Worm (Caenorhabditis elegans) whole organism, L1 larva: ENCODE results near the gene C46F11.4.
A peak's percentile ranks its signal among the peaks of the same experiment; 100 is the strongest.

ENCODE experiments used
- F16B12.6 ChIP-seq: fragments of 150-350 bp; optimal IDR thresholded peaks from 2 replicates; lab custom pipeline; 2014; ENCODE audit warnings: missing biosample characterization, missing genetic modification characterization
- aly-2 ChIP-seq: fragments of 150-350 bp; optimal IDR thresholded peaks from 2 replicates; lab custom pipeline; 2014; ENCODE audit warnings: missing biosample characterization, missing genetic modification characterization
- blmp-1 ChIP-seq: fragments of 150-350 bp; optimal IDR thresholded peaks from 2 replicates; lab custom pipeline; 2014; ENCODE audit warnings: missing biosample characterization, missing genetic modification characterization
- ceh-63 ChIP-seq: fragments of 200-800 bp; sonication (Bioruptor generic); optimal IDR thresholded peaks from 2 replicates; lab custom pipeline; 2018; ENCODE audit warnings: mild to moderate bottlenecking, missing genetic modification characterization, missing compliant biosample characterization
- ceh-82 ChIP-seq, 3 experiments: fragments of 150-350 bp in 1 of 3; sonication (generic microtip) in 2 of 3; optimal IDR thresholded peaks; 2 replicates each; lab custom pipeline; 2014 to 2017; ENCODE audit warnings: missing biosample characterization in 3 of 3, missing genetic modification characterization in 3 of 3
- ceh-88 ChIP-seq: fragments of 200-800 bp; sonication (Bioruptor generic); IDR thresholded peaks from 2 replicates; pipeline ENCODE4 v1.3.6; 2022; ENCODE audit warnings: missing genetic modification characterization, missing compliant biosample characterization
- ceh-90 ChIP-seq: sonication (generic microtip); optimal IDR thresholded peaks from 2 replicates; lab custom pipeline; 2016; ENCODE audit warnings: missing genetic modification characterization, missing compliant biosample characterization
- ces-1 ChIP-seq: fragments of 150-350 bp; optimal IDR thresholded peaks from 2 replicates; lab custom pipeline; 2014; ENCODE audit warnings: missing biosample characterization, missing genetic modification reagents, missing genetic modification characterization
- dpl-1 ChIP-seq, 3 experiments: fragments of 150-350 bp in 2 of 3; sonication (generic microtip) in 1 of 3; optimal IDR thresholded peaks; 2 replicates each; lab custom pipeline; 2014 to 2017; ENCODE audit warnings: missing biosample characterization in 3 of 3, missing genetic modification characterization in 3 of 3, missing genetic modification reagents in 3 of 3
- efl-1 ChIP-seq, 4 experiments: fragments of 150-350 bp; optimal IDR thresholded peaks in 3 of 4; peaks in 1 of 4; 1 replicate in 1 of 4; 2 replicates in 3 of 4; lab custom pipeline; 2014; ENCODE audit warnings: missing biosample characterization in 2 of 4, missing genetic modification characterization in 2 of 4, missing genetic modification reagents in 2 of 4
- efl-3 ChIP-seq: fragments of 200-800 bp; sonication (Bioruptor generic); optimal IDR thresholded peaks from 2 replicates; lab custom pipeline; 2018; ENCODE audit warnings: mild to moderate bottlenecking, missing genetic modification characterization, missing compliant biosample characterization
- egl-13 ChIP-seq: sonication (generic microtip); optimal IDR thresholded peaks from 2 replicates; lab custom pipeline; 2016; ENCODE audit warnings: missing genotype, missing genetic modification reagents, missing genetic modification characterization, missing compliant biosample characterization
- elt-2 ChIP-seq: sonication (generic microtip); optimal IDR thresholded peaks from 2 replicates; lab custom pipeline; 2016; ENCODE audit warnings: missing genetic modification characterization, mild to moderate bottlenecking, inconsistent platforms, missing compliant biosample characterization, missing genetic modification reagents
- elt-3 ChIP-seq, 6 experiments: fragments of 150-350 bp in 1 of 6; sonication (generic microtip); optimal IDR thresholded peaks; 2 replicates each; lab custom pipeline; 2017 to 2018; ENCODE audit warnings: missing biosample characterization in 6 of 6, missing genetic modification characterization in 6 of 6, inconsistent platforms in 1 of 6
- grh-1 ChIP-seq: fragments of 200-800 bp; sonication (Bioruptor generic); IDR thresholded peaks from 2 replicates; pipeline ENCODE4 v1.3.6; 2022; ENCODE audit warnings: missing genetic modification reagents, missing genetic modification characterization, missing compliant biosample characterization
- irx-1 ChIP-seq: sonication (generic microtip); optimal IDR thresholded peaks from 2 replicates; lab custom pipeline; 2016; ENCODE audit warnings: missing genetic modification characterization, missing compliant biosample characterization
- isw-1 ChIP-seq: fragments of 200-800 bp; sonication (Bioruptor generic); IDR thresholded peaks from 2 replicates; pipeline ENCODE4 v1.3.6; 2022; ENCODE audit warnings: missing genetic modification characterization, missing compliant biosample characterization
- lin-14 ChIP-seq: fragments of 200-800 bp; sonication (Bioruptor generic); optimal IDR thresholded peaks from 2 replicates; lab custom pipeline; 2018; ENCODE audit warnings: mild to moderate bottlenecking, missing genetic modification characterization, moderate library complexity, missing compliant biosample characterization
- lin-15B ChIP-seq: fragments of 150-350 bp; sonication (generic microtip); optimal IDR thresholded peaks from 3 replicates; lab custom pipeline; 2014; ENCODE audit warnings: missing biosample characterization, missing genetic modification characterization
- lin-35 ChIP-seq, 2 experiments: fragments of 150-350 bp; optimal IDR thresholded peaks; 2 replicates each; lab custom pipeline; 2014; ENCODE audit warnings: missing biosample characterization in 2 of 2, missing genetic modification characterization in 2 of 2, missing genetic modification reagents in 2 of 2
- lin-39 ChIP-seq: fragments of 150-350 bp; optimal IDR thresholded peaks from 2 replicates; lab custom pipeline; 2014; ENCODE audit warnings: missing biosample characterization, missing genetic modification reagents, missing genetic modification characterization
- lsy-2 ChIP-seq, 2 experiments: fragments of 150-350 bp; optimal IDR thresholded peaks; 2 replicates each; lab custom pipeline; 2014; ENCODE audit warnings: missing biosample characterization in 2 of 2, missing genetic modification characterization in 2 of 2
- mab-9 ChIP-seq: fragments of 200-800 bp; sonication (Bioruptor generic); IDR thresholded peaks from 2 replicates; pipeline ENCODE4 v1.3.6; 2022; ENCODE audit warnings: missing genetic modification reagents, missing genetic modification characterization, missing compliant biosample characterization
- nhr-11 ChIP-seq: fragments of 150-350 bp; optimal IDR thresholded peaks from 2 replicates; lab custom pipeline; 2014; ENCODE audit warnings: missing biosample characterization, missing genetic modification characterization
- nhr-19 ChIP-seq: fragments of 200-800 bp; sonication (Bioruptor generic); conservative IDR thresholded peaks from 2 replicates; pipeline ENCODE4 v1.3.6; 2022; ENCODE audit warnings: missing genetic modification characterization, missing compliant biosample characterization
- nhr-20 ChIP-seq: sonication (generic microtip); optimal IDR thresholded peaks from 2 replicates; lab custom pipeline; 2016; ENCODE audit warnings: mild to moderate bottlenecking, missing genetic modification characterization, missing compliant biosample characterization
- nhr-47 ChIP-seq: sonication (generic microtip); optimal IDR thresholded peaks from 2 replicates; lab custom pipeline; 2016; ENCODE audit warnings: mild to moderate bottlenecking, missing genetic modification characterization, moderate library complexity, missing compliant biosample characterization
- nhr-71 ChIP-seq: sonication (generic microtip); optimal IDR thresholded peaks from 2 replicates; lab custom pipeline; 2016; ENCODE audit warnings: mild to moderate bottlenecking, missing genetic modification characterization, moderate library complexity, missing compliant biosample characterization
- nhr-85 ChIP-seq: sonication (generic microtip); peaks from one replicate; lab custom pipeline; 2016; ENCODE audit warnings: missing genetic modification characterization, inconsistent platforms, missing compliant biosample characterization
- nhr-90 ChIP-seq: sonication (generic microtip); optimal IDR thresholded peaks from 2 replicates; lab custom pipeline; 2016; ENCODE audit warnings: mild to moderate bottlenecking, missing genetic modification characterization, missing compliant biosample characterization; ENCODE audit not compliant: poor library complexity
- pag-3 ChIP-seq: sonication (generic microtip); optimal IDR thresholded peaks from 2 replicates; lab custom pipeline; 2017; ENCODE audit warnings: missing genetic modification characterization, mild to moderate bottlenecking, missing compliant biosample characterization, antibody characterized with exemption, borderline replicate concordance; ENCODE audit not compliant: insufficient read depth
- skn-1 ChIP-seq: fragments of 150-350 bp; optimal IDR thresholded peaks from 2 replicates; lab custom pipeline; 2014; ENCODE audit warnings: missing biosample characterization, missing genetic modification characterization
- snpc-4 ChIP-seq: fragments of 150-350 bp; optimal IDR thresholded peaks from 2 replicates; lab custom pipeline; 2014; ENCODE audit warnings: missing biosample characterization, missing genetic modification characterization
- snu-23 ChIP-seq: sonication (generic microtip); optimal IDR thresholded peaks from 2 replicates; lab custom pipeline; 2016; ENCODE audit warnings: missing genetic modification characterization, missing compliant biosample characterization
- sox-4 ChIP-seq: sonication (generic microtip); optimal IDR thresholded peaks from 2 replicates; lab custom pipeline; 2016; ENCODE audit warnings: missing genetic modification characterization, missing compliant biosample characterization
- sup-37 ChIP-seq: fragments of 200-800 bp; sonication (Bioruptor generic); optimal IDR thresholded peaks from 2 replicates; lab custom pipeline; 2018; ENCODE audit warnings: mild to moderate bottlenecking, missing genetic modification characterization, missing compliant biosample characterization
- swsn-7 ChIP-seq: sonication (generic microtip); optimal IDR thresholded peaks from 2 replicates; lab custom pipeline; 2016; ENCODE audit warnings: missing genetic modification characterization, missing compliant biosample characterization
- tbx-2 ChIP-seq: sonication (generic microtip); optimal IDR thresholded peaks from 2 replicates; lab custom pipeline; 2016; ENCODE audit warnings: missing genetic modification characterization, missing compliant biosample characterization
- unc-30 ChIP-seq: sonication (generic microtip); optimal IDR thresholded peaks from 2 replicates; lab custom pipeline; 2017; ENCODE audit warnings: missing biosample characterization, missing genetic modification characterization
- unc-86 ChIP-seq: sonication (generic microtip); optimal IDR thresholded peaks from 2 replicates; lab custom pipeline; 2016; ENCODE audit warnings: missing genetic modification characterization, missing compliant biosample characterization
- xbp-1 ChIP-seq: sonication (generic microtip); optimal IDR thresholded peaks from 2 replicates; lab custom pipeline; 2016; ENCODE audit warnings: missing genetic modification characterization, missing compliant biosample characterization
- zag-1 ChIP-seq: fragments of 150-350 bp; optimal IDR thresholded peaks from 2 replicates; lab custom pipeline; 2014; ENCODE audit warnings: missing biosample characterization, missing genetic modification characterization
- ztf-4 ChIP-seq: fragments of 150-350 bp; optimal IDR thresholded peaks from 2 replicates; lab custom pipeline; 2014; ENCODE audit warnings: missing biosample characterization, missing genetic modification characterization

C46F11.4 gene

ce11 chrIII:3709030-3709429 lies 44.9 kb upstream of the C46F11.4 start, which contains the start of gene alkb-8:
Gene alkb-8 (plus strand): TSS chrIII:3709330.
- TF ChIP-seq aly-2 (tag; lab: Kevin White, UChicago): no peak
- no peak for TF ChIP-seq mab-9 (GFP tag; lab: Robert Waterston, UW)
- no peak for TF ChIP-seq elt-3 (tag; optimal IDR thresholded peaks at IDR 0.05; lab: Kevin White, UChicago)
- TF ChIP-seq lsy-2 (tag; optimal IDR thresholded peaks at IDR 0.05; lab: Kevin White, UChicago): no peak
- no peak for TF ChIP-seq ceh-90 (tag; lab: Kevin White, UChicago)
- no peak for TF ChIP-seq tbx-2 (tag; lab: Kevin White, UChicago)
- no peak for TF ChIP-seq nhr-19 (GFP tag; lab: Robert Waterston, UW)
- TF ChIP-seq pag-3: no peak
- no peak for TF ChIP-seq unc-86 (tag; lab: Kevin White, UChicago)
- TF ChIP-seq nhr-47 (tag; lab: Kevin White, UChicago): no peak
- TF ChIP-seq lin-39 (tag; lab: Kevin White, UChicago): no peak
- no peak for TF ChIP-seq nhr-20 (tag; lab: Kevin White, UChicago)
- TF ChIP-seq ceh-82 (tag; optimal IDR thresholded peaks at IDR 0.05; lab: Kevin White, UChicago): no peak
- TF ChIP-seq nhr-11 (tag; lab: Kevin White, UChicago): no peak
- TF ChIP-seq nhr-71 (tag; lab: Kevin White, UChicago): no peak
- TF ChIP-seq blmp-1 (tag; lab: Kevin White, UChicago): no peak

- TF ChIP-seq ces-1 (GFP tag; lab: Kevin White, UChicago) (no peak), ceh-82 (tag; optimal IDR thresholded peaks at IDR 0.05; lab: Kevin White, UChicago) (no peak), dpl-1 (GFP tag; optimal IDR thresholded peaks at IDR 0.05; lab: Kevin White, UChicago) (no peak), zag-1 (tag; lab: Kevin White, UChicago) (no peak), mab-9 (GFP tag; lab: Robert Waterston, UW) (no peak), ztf-4 (tag; lab: Kevin White, UChicago) (no peak), ceh-88 (GFP tag; lab: Robert Waterston, UW) (no peak), snpc-4 (tag; lab: Kevin White, UChicago) (no peak), xbp-1 (tag; lab: Kevin White, UChicago) (no peak), egl-13 (no peak), ceh-63 (GFP tag; lab: Kevin White, UChicago) (no peak)
These were observed 42.5 kb upstream of the C46F11.4 start, which contains the start of gene dph-1 for ce11 chrIII:3706586-3706985. Gene dph-1 (plus strand): TSS chrIII:3706886.

ce11 chrIII:3704967-3705366 lies 40.9 kb upstream of the C46F11.4 start, which contains the start of gene wdr-5.1:
Gene wdr-5.1 (plus strand): TSS chrIII:3705285.
- no peak for TF ChIP-seq sup-37 (GFP tag; lab: Kevin White, UChicago)
- peak; percentile 48 for TF ChIP-seq xbp-1 (tag; lab: Kevin White, UChicago)
- no peak for TF ChIP-seq elt-2
- TF ChIP-seq nhr-47 (tag; lab: Kevin White, UChicago): peak; percentile 22
- TF ChIP-seq dpl-1 (GFP tag; optimal IDR thresholded peaks at IDR 0.05; lab: Kevin White, UChicago): peak in 2 of 3 experiments; percentile 37 to 60
- TF ChIP-seq lin-35 (GFP tag; optimal IDR thresholded peaks at IDR 0.05; lab: Kevin White, UChicago): peak; percentile 21 to 47
- peak; percentile 26 for TF ChIP-seq nhr-85 (tag; lab: Kevin White, UChicago)
- TF ChIP-seq snu-23: peak; percentile 46
- TF ChIP-seq nhr-71 (tag; lab: Kevin White, UChicago): peak; percentile 54
- TF ChIP-seq lin-14: no peak
- TF ChIP-seq ceh-82 (tag; optimal IDR thresholded peaks at IDR 0.05; lab: Kevin White, UChicago): peak in 1 of 3 experiments; percentile 22
- TF ChIP-seq lsy-2 (tag; optimal IDR thresholded peaks at IDR 0.05; lab: Kevin White, UChicago): peak; percentile 31 to 62
- TF ChIP-seq ceh-90 (tag; lab: Kevin White, UChicago): no peak
- no peak for TF ChIP-seq ceh-88 (GFP tag; lab: Robert Waterston, UW)
- peak; percentile 34 to 53 for TF ChIP-seq efl-1 (optimal IDR thresholded peaks at IDR 0.05; lab: Kevin White, UChicago)
- TF ChIP-seq efl-1 (GFP tag; optimal IDR thresholded peaks at IDR 0.05 in 1 of 2; lab: Kevin White, UChicago): peak in 1 of 2 experiments; percentile 48
- peak; percentile 88 for TF ChIP-seq F16B12.6 (tag; lab: Kevin White, UChicago)
- no peak for TF ChIP-seq pag-3

ce11 chrIII:3703397-3703796 lies 39.3 kb upstream of the C46F11.4 start, which contains the start of gene C14B1.3:
Gene C14B1.3 (plus strand): TSS chrIII:3703564.
- TF ChIP-seq aly-2 (tag; lab: Kevin White, UChicago) (no peak), sox-4 (tag; lab: Kevin White, UChicago) (no peak), ceh-82 (tag; optimal IDR thresholded peaks at IDR 0.05; lab: Kevin White, UChicago) (peak in 2 of 3 experiments; percentile 6 to 31), grh-1 (GFP tag; lab: Robert Waterston, UW) (no peak), snu-23 (peak; percentile 4), irx-1 (tag; lab: Kevin White, UChicago) (no peak), skn-1 (tag; lab: Kevin White, UChicago) (peak; percentile 87), efl-3 (GFP tag; lab: Kevin White, UChicago) (no peak), isw-1 (GFP tag; lab: Robert Waterston, UW) (no peak), efl-1 (optimal IDR thresholded peaks at IDR 0.05; lab: Kevin White, UChicago) (no peak), efl-1 (GFP tag; optimal IDR thresholded peaks at IDR 0.05 in 1 of 2; lab: Kevin White, UChicago) (peak; percentile 10 to 91), swsn-7 (tag; lab: Kevin White, UChicago) (no peak), lin-14 (peak; percentile 66), elt-2 (no peak), elt-3 (tag; optimal IDR thresholded peaks at IDR 0.05; lab: Kevin White, UChicago) (peak in 1 of 6 experiments; percentile 21), unc-30 (tag; lab: Kevin White, UChicago) (no peak), lin-15B (tag; lab: Kevin White, UChicago) (no peak), nhr-90 (tag; lab: Kevin White, UChicago) (no peak), pag-3 (no peak)
